Fruit fly (Drosophila melanogaster) whole organism, embryonic: Measurements from ENCODE around the gene CG15330.

Experiments used
- CG10209 ChIP-seq: fragments of 200-800 bp; sonication (Bioruptor generic); optimal IDR thresholded peaks from 3 replicates; lab custom pipeline; 2017; ENCODE audit warnings: missing biosample characterization, mild to moderate bottlenecking, missing genetic modification characterization, missing genetic modification reagents
- CG10321 ChIP-seq: fragments of 200-800 bp; sonication (Bioruptor generic); IDR thresholded peaks from 2 replicates; pipeline ENCODE4 v1.3.6; 2022; ENCODE audit warnings: missing biosample characterization, missing genetic modification characterization
- CG11695 ChIP-seq: fragments of 200-800 bp; sonication (Bioruptor generic); IDR thresholded peaks from 3 replicates; pipeline ENCODE4 v1.3.6; 2022; ENCODE audit warnings: missing biosample characterization, missing genetic modification characterization
- CG13775 ChIP-seq: fragments of 200-800 bp; sonication (Bioruptor generic); optimal IDR thresholded peaks from 3 replicates; lab custom pipeline; 2017; ENCODE audit warnings: missing biosample characterization, mild to moderate bottlenecking, missing genetic modification characterization
- CG14441 ChIP-seq: fragments of 200-800 bp; sonication (Bioruptor generic); IDR thresholded peaks from 2 replicates; pipeline ENCODE4 v1.3.6; 2022; ENCODE audit warnings: missing biosample characterization, missing genetic modification characterization
- CG15073 ChIP-seq: fragments of 200-800 bp; sonication (Bioruptor generic); optimal IDR thresholded peaks from 2 replicates; lab custom pipeline; 2016; ENCODE audit warnings: missing biosample characterization, missing genetic modification characterization
- CG1529 ChIP-seq: fragments of 200-800 bp; sonication (Bioruptor generic); optimal IDR thresholded peaks from 3 replicates; lab custom pipeline; 2018; ENCODE audit warnings: missing biosample characterization, missing genetic modification characterization
- CG16815 ChIP-seq: fragments of 200-800 bp; sonication (Bioruptor generic); optimal IDR thresholded peaks from 3 replicates; lab custom pipeline; 2017; ENCODE audit warnings: missing biosample characterization, mild to moderate bottlenecking, missing genetic modification characterization
- CG1832 ChIP-seq: fragments of 200-800 bp; sonication (Bioruptor generic); optimal IDR thresholded peaks from 2 replicates; lab custom pipeline; 2017; ENCODE audit warnings: missing biosample characterization, mild to moderate bottlenecking, missing genetic modification characterization, inconsistent platforms
- CG18764 ChIP-seq: fragments of 200-800 bp; sonication (Bioruptor generic); optimal IDR thresholded peaks from 3 replicates; lab custom pipeline; 2016; ENCODE audit warnings: missing biosample characterization, missing genetic modification characterization
- CG30020 ChIP-seq: fragments of 200-800 bp; optimal IDR thresholded peaks from 2 replicates; lab custom pipeline; 2019; ENCODE audit warnings: missing biosample characterization, mild to moderate bottlenecking, missing genetic modification characterization, moderate library complexity
- CG31224 ChIP-seq: fragments of 200-800 bp; sonication (Bioruptor generic); IDR thresholded peaks from 2 replicates; pipeline ENCODE4 v1.3.6; 2022; ENCODE audit warnings: missing biosample characterization, missing genetic modification characterization
- CG4282 ChIP-seq: fragments of 200-800 bp; sonication (Bioruptor generic); optimal IDR thresholded peaks from 2 replicates; lab custom pipeline; 2016; ENCODE audit warnings: missing biosample characterization, missing genetic modification characterization
- CG5245 ChIP-seq: fragments of 200-800 bp; sonication (Bioruptor generic); optimal IDR thresholded peaks from 3 replicates; lab custom pipeline; 2016; ENCODE audit warnings: missing biosample characterization, missing genetic modification characterization
- CG6689 ChIP-seq: fragments of 200-800 bp; sonication (Bioruptor generic); IDR thresholded peaks from 2 replicates; pipeline ENCODE4 v1.3.6; 2022; ENCODE audit warnings: missing biosample characterization, missing genetic modification characterization
- CG6854 ChIP-seq: fragments of 200-800 bp; sonication (Bioruptor generic); optimal IDR thresholded peaks from 3 replicates; lab custom pipeline; 2017; ENCODE audit warnings: missing biosample characterization, mild to moderate bottlenecking, missing genetic modification characterization
- CG9215 ChIP-seq: fragments of 200-800 bp; sonication (Bioruptor generic); IDR thresholded peaks from 2 replicates; pipeline ENCODE4 v1.3.6; 2022; ENCODE audit warnings: missing biosample characterization, missing genetic modification characterization
- CrebB ChIP-seq: fragments of 200-800 bp; sonication (Bioruptor generic); optimal IDR thresholded peaks from 3 replicates; lab custom pipeline; 2018; ENCODE audit warnings: missing biosample characterization, mild to moderate bottlenecking, missing genetic modification characterization
- Dp ChIP-seq: fragments of 200-800 bp; sonication (Bioruptor generic); optimal IDR thresholded peaks from 2 replicates; lab custom pipeline; 2018; ENCODE audit warnings: missing biosample characterization, mild to moderate bottlenecking, missing genetic modification characterization, moderate library complexity
- Drgx ChIP-seq: fragments of 200-800 bp; sonication (Bioruptor generic); IDR thresholded peaks from 2 replicates; pipeline ENCODE4 v1.3.6; 2022; ENCODE audit warnings: missing biosample characterization, missing genetic modification characterization
- HLH54F ChIP-seq: fragments of 200-800 bp; sonication (Bioruptor generic); optimal IDR thresholded peaks from 3 replicates; lab custom pipeline; 2016; ENCODE audit warnings: missing biosample characterization, missing genetic modification characterization
- Hey ChIP-seq: fragments of 200-800 bp; sonication (Bioruptor generic); optimal IDR thresholded peaks from 3 replicates; lab custom pipeline; 2018; ENCODE audit warnings: missing biosample characterization, mild to moderate bottlenecking, missing genetic modification characterization
- HmgD ChIP-seq: fragments of 200-800 bp; sonication (Bioruptor generic); optimal IDR thresholded peaks from 3 replicates; lab custom pipeline; 2016; ENCODE audit warnings: missing biosample characterization, missing genetic modification characterization
- Hsf ChIP-seq: fragments of 200-800 bp; sonication (Bioruptor generic); optimal IDR thresholded peaks from 3 replicates; lab custom pipeline; 2016; ENCODE audit warnings: missing biosample characterization, missing genetic modification characterization
- MESR4 ChIP-seq: fragments of 200-800 bp; sonication (Bioruptor generic); optimal IDR thresholded peaks from 2 replicates; lab custom pipeline; 2018; ENCODE audit warnings: missing biosample characterization, mild to moderate bottlenecking, missing genetic modification characterization, moderate library complexity
- NK7.1 ChIP-seq: fragments of 200-800 bp; sonication (Bioruptor generic); optimal IDR thresholded peaks from 3 replicates; lab custom pipeline; 2016; ENCODE audit warnings: missing biosample characterization, missing genetic modification characterization
- Ptx1 ChIP-seq: fragments of 200-800 bp; sonication (Bioruptor generic); IDR thresholded peaks from 2 replicates; pipeline ENCODE4 v1.3.6; 2022; ENCODE audit warnings: missing biosample characterization, missing genetic modification characterization
- Scr ChIP-seq: fragments of 200-800 bp; sonication (Bioruptor generic); IDR thresholded peaks from 2 replicates; pipeline ENCODE4 v1.3.6; 2022; ENCODE audit warnings: missing biosample characterization, missing genetic modification characterization; ENCODE audit not compliant: partially characterized antibody
- TFAM ChIP-seq: fragments of 200-800 bp; sonication (Bioruptor generic); optimal IDR thresholded peaks from 2 replicates; lab custom pipeline; 2017; ENCODE audit warnings: missing biosample characterization, missing genetic modification characterization, inconsistent platforms
- Vsx1 ChIP-seq: fragments of 200-800 bp; sonication (Bioruptor generic); optimal IDR thresholded peaks from 2 replicates; lab custom pipeline; 2017; ENCODE audit warnings: missing biosample characterization, mild to moderate bottlenecking, missing genetic modification characterization, missing genetic modification reagents
- abd-A ChIP-seq: fragments of 200-800 bp; sonication (Bioruptor generic); optimal IDR thresholded peaks from 3 replicates; lab custom pipeline; 2019; ENCODE audit warnings: missing biosample characterization, mild to moderate bottlenecking, missing genetic modification characterization, moderate library complexity
- bsh ChIP-seq, 2 experiments: fragments of 200-800 bp; sonication (Bioruptor generic); optimal IDR thresholded peaks; 2 replicates each; lab custom pipeline; 2017 to 2018; ENCODE audit warnings: mild to moderate bottlenecking in 2 of 2, missing biosample characterization in 2 of 2, missing genetic modification characterization in 2 of 2, moderate library complexity in 1 of 2
- btn ChIP-seq: fragments of 200-800 bp; sonication (Bioruptor generic); optimal IDR thresholded peaks from 2 replicates; lab custom pipeline; 2016; ENCODE audit warnings: missing biosample characterization, missing genetic modification characterization
- chif ChIP-seq, 2 experiments: fragments of 200-800 bp; sonication (Bioruptor generic); optimal IDR thresholded peaks; 3 replicates each; lab custom pipeline; 2016; ENCODE audit warnings: missing biosample characterization in 2 of 2, missing genetic modification characterization in 2 of 2
- fd96Cb ChIP-seq: fragments of 200-800 bp; sonication (Bioruptor generic); optimal IDR thresholded peaks from 2 replicates; lab custom pipeline; 2018; ENCODE audit warnings: missing biosample characterization, mild to moderate bottlenecking, missing genetic modification characterization, moderate library complexity
- gsb-n ChIP-seq: fragments of 200-800 bp; sonication (Bioruptor generic); optimal IDR thresholded peaks from 3 replicates; lab custom pipeline; 2018; ENCODE audit warnings: missing biosample characterization, mild to moderate bottlenecking, missing genetic modification characterization
- gt ChIP-seq: fragments of 200-800 bp; sonication (Bioruptor generic); IDR thresholded peaks from 2 replicates; pipeline ENCODE4 v1.3.6; 2022; ENCODE audit warnings: missing biosample characterization, missing genetic modification characterization
- ham ChIP-seq: fragments of 200-800 bp; sonication (Bioruptor generic); IDR thresholded peaks from 2 replicates; pipeline ENCODE4 v1.3.6; 2022; ENCODE audit warnings: missing biosample characterization, missing genetic modification characterization
- kay ChIP-seq: fragments of 200-800 bp; sonication (Bioruptor generic); optimal IDR thresholded peaks from 2 replicates; lab custom pipeline; 2016; ENCODE audit warnings: missing biosample characterization, missing genetic modification characterization
- ken ChIP-seq: fragments of 200-800 bp; sonication (Bioruptor generic); IDR thresholded peaks from 3 replicates; pipeline ENCODE4 v1.3.6; 2022; ENCODE audit warnings: missing biosample characterization, missing genetic modification characterization
- lilli ChIP-seq: fragments of 200-800 bp; sonication (Bioruptor generic); optimal IDR thresholded peaks from 3 replicates; lab custom pipeline; 2016; ENCODE audit warnings: missing biosample characterization, missing genetic modification characterization
- run ChIP-seq: fragments of 200-800 bp; sonication (Bioruptor generic); optimal IDR thresholded peaks from 3 replicates; lab custom pipeline; 2018; ENCODE audit warnings: missing biosample characterization, mild to moderate bottlenecking, missing genetic modification characterization
- salm ChIP-seq: fragments of 200-800 bp; sonication (Bioruptor generic); optimal IDR thresholded peaks from 2 replicates; lab custom pipeline; 2018; ENCODE audit warnings: missing biosample characterization, mild to moderate bottlenecking, missing genetic modification characterization
- sqz ChIP-seq: fragments of 200-800 bp; sonication (Bioruptor generic); optimal IDR thresholded peaks from 3 replicates; lab custom pipeline; 2018; ENCODE audit warnings: missing biosample characterization, mild to moderate bottlenecking, missing genetic modification characterization
- stwl ChIP-seq: fragments of 200-800 bp; sonication (Bioruptor generic); optimal IDR thresholded peaks from 3 replicates; lab custom pipeline; 2018; ENCODE audit warnings: missing biosample characterization, mild to moderate bottlenecking, missing genetic modification characterization, moderate library complexity
- tgo ChIP-seq: fragments of 200-800 bp; sonication (Bioruptor generic); IDR thresholded peaks from 3 replicates; pipeline ENCODE4 v1.3.6; 2022; ENCODE audit warnings: missing biosample characterization, missing genetic modification characterization
- tll ChIP-seq, 2 experiments: fragments of 200-800 bp in 1 of 2; fragments of >200 bp in 1 of 2; sonication (Bioruptor generic) in 1 of 2; optimal IDR thresholded peaks; 2 replicates each; lab custom pipeline; 2017 to 2019; ENCODE audit warnings: missing biosample characterization in 2 of 2, missing genetic modification characterization in 2 of 2, mild to moderate bottlenecking in 1 of 2, moderate library complexity in 1 of 2
- tx ChIP-seq: fragments of 200-800 bp; sonication (Bioruptor generic); optimal IDR thresholded peaks from 2 replicates; lab custom pipeline; 2016; ENCODE audit warnings: missing biosample characterization, missing genetic modification characterization
- wek ChIP-seq: fragments of 200-800 bp; sonication (Bioruptor generic); optimal IDR thresholded peaks from 3 replicates; lab custom pipeline; 2018; ENCODE audit warnings: missing biosample characterization, mild to moderate bottlenecking, missing genetic modification characterization, moderate library complexity
- zfh2 ChIP-seq: fragments of 200-800 bp; sonication (Bioruptor generic); optimal IDR thresholded peaks from 2 replicates; lab custom pipeline; 2016; ENCODE audit warnings: missing biosample characterization, missing genetic modification characterization

Gene CG15330

dm6 chrX:7933210-7933915 is 22.5 kb upstream of the CG15330 start, which contains the start of the genes Dhdds and RpS14a (continued):
- TF ChIP-seq Vsx1 (GFP tag; lab: Kevin White, UChicago) (peak; percentile 54), gt (no peak), stwl (tag; lab: Kevin White, UChicago) (no peak), CG6689 (GFP tag; lab: Robert Waterston, UW) (no peak), btn (GFP tag; lab: Kevin White, UChicago) (no peak), CG31224 (GFP tag; lab: Robert Waterston, UW) (peak; percentile 37; the same call in 1 of the 2 replicates), TFAM (GFP tag; lab: Kevin White, UChicago) (no peak), HLH54F (GFP tag; lab: Kevin White, UChicago) (peak; percentile 51), salm (peak; percentile 56), CG10209 (GFP tag; lab: Kevin White, UChicago) (peak; percentile 70), tll (GFP tag; optimal IDR thresholded peaks at IDR 0.05; lab: Kevin White, UChicago) (peak; percentile 19 to 85), gsb-n (tag; lab: Kevin White, UChicago) (peak; percentile 57), CG1832 (GFP tag; lab: Kevin White, UChicago) (no peak), ken (peak; percentile 4; the same call in 1 of the 3 replicates), HmgD (GFP tag; lab: Kevin White, UChicago) (peak; percentile 1), Drgx (no peak), Hey (tag; lab: Kevin White, UChicago) (no peak), kay (GFP tag; lab: Kevin White, UChicago) (no peak), ham (GFP tag; lab: Robert Waterston, UW) (no peak), CG13775 (peak; percentile 89), CG4282 (peak; percentile 5), CG6854 (peak; percentile 29), tx (GFP tag; lab: Kevin White, UChicago) (no peak), Hsf (GFP tag; lab: Kevin White, UChicago) (peak; percentile 54), Dp (peak; percentile 54), run (tag; lab: Kevin White, UChicago) (no peak), CG9215 (GFP tag; lab: Robert Waterston, UW) (peak; percentile 54; the same call in 1 of the 2 replicates), CG1529 (GFP tag; lab: Kevin White, UChicago) (peak; percentile 19), CG10321 (no peak), MESR4 (GFP tag; lab: Kevin White, UChicago) (peak; percentile 86), CG5245 (GFP tag; lab: Kevin White, UChicago) (no peak), NK7.1 (GFP tag; lab: Kevin White, UChicago) (peak; percentile 28), chif (GFP tag; optimal IDR thresholded peaks at IDR 0.05; lab: Kevin White, UChicago) (peak; percentile 12 to 59), abd-A (no peak), CG11695 (GFP tag; lab: Robert Waterston, UW) (0 out of 3 replicates have a peak, but pooled peaks have one; percentile 17), fd96Cb (tag; lab: Kevin White, UChicago) (no peak), CG16815 (GFP tag; lab: Kevin White, UChicago) (peak; percentile 29), CG15073 (no peak), CG14441 (GFP tag; lab: Robert Waterston, UW) (0 out of 2 replicates have a peak, but pooled peaks have one; percentile 7), zfh2 (peak; percentile 61), tgo (GFP tag; lab: Robert Waterston, UW) (no peak), wek (GFP tag; lab: Kevin White, UChicago) (peak; percentile 17), CG18764 (GFP tag; lab: Kevin White, UChicago) (peak; percentile 25), bsh (GFP tag; optimal IDR thresholded peaks at IDR 0.05; lab: Kevin White, UChicago) (peak in 1 of 2 experiments; percentile 25), lilli (GFP tag; lab: Kevin White, UChicago) (no peak), CG30020 (tag; lab: Kevin White, UChicago) (peak; percentile 50), Scr (GFP tag; lab: Robert Waterston, UW) (peak; percentile 88), sqz (GFP tag; lab: Kevin White, UChicago) (peak; percentile 36), CrebB (tag; lab: Kevin White, UChicago) (peak; percentile 52), Ptx1 (GFP tag; lab: Robert Waterston, UW) (no peak)
